Fruit fly (Drosophila melanogaster) whole organism, prepupa: Measurements from ENCODE around the gene Ilp3.

Experiments used
- CG16779 ChIP-seq: fragments of 200-800 bp; sonication (Bioruptor generic); optimal IDR thresholded peaks from 3 replicates; lab custom pipeline; 2017; ENCODE audit warnings: missing biosample characterization, mild to moderate bottlenecking, missing genetic modification characterization
- Ets21C ChIP-seq: fragments of 200-800 bp; sonication (Bioruptor generic); optimal IDR thresholded peaks from 3 replicates; lab custom pipeline; 2016; ENCODE audit warnings: missing biosample characterization, missing genetic modification characterization
- svp ChIP-seq: fragments of 200-800 bp; sonication (Bioruptor generic); peaks from one replicate; lab custom pipeline; 2016; ENCODE audit warnings: missing biosample characterization, missing genetic modification characterization

- TF ChIP-seq Ets21C (GFP tag; lab: Kevin White, UChicago) (no peak), CG16779 (tag; lab: Kevin White, UChicago) (no peak), svp (GFP tag; lab: Kevin White, UChicago) (no peak)
Observed at dm6 chr3L:9814621-9815020, 12.7 kb upstream of the Ilp3 start.
